Worm (Caenorhabditis elegans) whole organism, L1 larva: ENCODE measurements around the gene ZK1320.5.

Experiments
- ama-1 ChIP-seq: fragments of 150-350 bp; optimal IDR thresholded peaks from 2 replicates; lab custom pipeline; 2014
- ces-1 ChIP-seq: fragments of 150-350 bp; optimal IDR thresholded peaks from 2 replicates; lab custom pipeline; 2014; ENCODE audit warnings: missing biosample characterization, missing genetic modification reagents, missing genetic modification characterization
- fos-1 ChIP-seq: fragments of 150-350 bp; optimal IDR thresholded peaks from 2 replicates; lab custom pipeline; 2014; ENCODE audit warnings: missing biosample characterization, missing genetic modification characterization
- nhr-77 ChIP-seq: fragments of 150-350 bp; optimal IDR thresholded peaks from 2 replicates; lab custom pipeline; 2014; ENCODE audit warnings: missing biosample characterization, missing genetic modification characterization
- snpc-4 ChIP-seq: fragments of 150-350 bp; optimal IDR thresholded peaks from 2 replicates; lab custom pipeline; 2014; ENCODE audit warnings: missing biosample characterization, missing genetic modification characterization
- sox-4 ChIP-seq: sonication (generic microtip); optimal IDR thresholded peaks from 2 replicates; lab custom pipeline; 2016; ENCODE audit warnings: missing genetic modification characterization, missing compliant biosample characterization
- ztf-4 ChIP-seq: fragments of 150-350 bp; optimal IDR thresholded peaks from 2 replicates; lab custom pipeline; 2014; ENCODE audit warnings: missing biosample characterization, missing genetic modification characterization

- no peak for TF ChIP-seq nhr-77 (tag; lab: Kevin White, UChicago)
- no peak for TF ChIP-seq sox-4 (tag; lab: Kevin White, UChicago)
- TF ChIP-seq ces-1, result no peak
- no peak for TF ChIP-seq ztf-4 (tag; lab: Kevin White, UChicago)
- no peak for TF ChIP-seq snpc-4 (tag; lab: Kevin White, UChicago)
- no peak for TF ChIP-seq fos-1
- no peak for TF ChIP-seq ama-1
These were observed 50.7 kb downstream of the ZK1320.5 start, which contains the start of gene hlh-6 for ce11 chrII:9614728-9615127.
